Fruit fly (Drosophila melanogaster): ENCODE measurements around the gene CG18404.
A peak's percentile ranks its signal among the peaks of the same experiment; 100 is the strongest.

CG18404 gene

DNA sequence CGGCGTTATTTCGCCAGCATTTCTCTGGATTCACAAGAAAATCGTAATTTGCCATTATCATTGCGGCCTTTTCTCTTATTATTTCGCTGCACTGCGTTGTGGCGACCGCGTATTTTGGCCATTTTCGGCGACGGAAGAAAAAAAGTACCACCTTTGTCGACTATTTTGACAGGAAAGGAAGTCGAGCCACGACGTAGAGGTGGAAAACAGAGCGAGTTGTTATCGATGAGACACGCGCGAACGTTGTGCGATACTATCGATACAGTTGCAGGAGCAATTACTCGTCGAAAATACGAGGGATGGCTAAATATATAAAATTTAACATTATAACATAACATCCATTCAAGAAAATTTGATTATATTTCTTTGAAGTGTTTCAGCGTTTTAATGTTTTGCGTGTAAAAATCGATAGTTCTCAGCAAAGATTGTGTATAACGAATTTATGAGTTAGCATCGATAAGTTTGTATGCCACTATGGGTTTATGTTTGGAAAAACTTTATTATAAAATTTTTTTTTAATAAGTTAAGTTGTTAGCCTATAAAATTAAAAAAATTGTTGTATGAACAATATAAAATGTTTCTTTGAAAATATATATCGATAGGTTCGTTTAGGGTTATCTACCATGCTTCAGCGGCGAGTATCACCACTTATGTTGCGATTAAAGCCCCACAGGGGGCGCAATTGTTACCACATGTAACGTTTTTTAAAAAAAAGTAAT is 44.1 kb upstream of the CG18404 start, which contains the start of gene RpS7:
TSS of gene RpS7 (minus strand) at position 255 of the 719 bp plus-strand sequence.
- TF ChIP-seq Ptx1 (GFP tag; IDR thresholded peaks at IDR 0.05) (peak; percentile 56), psq (GFP tag; optimal IDR thresholded peaks at IDR 0.05) (no peak), lilli (GFP tag; optimal IDR thresholded peaks at IDR 0.05) (peak; percentile 47), klu (GFP tag; IDR thresholded peaks at IDR 0.05) (no peak), Opbp (GFP tag; IDR thresholded peaks at IDR 0.05; ENCODE audit: partially characterized antibody) (peak; percentile 95), nerfin-2 (GFP tag; IDR thresholded peaks at IDR 0.05; ENCODE audit: partially characterized antibody) (peak; percentile 95), CG4820 (GFP tag; optimal IDR thresholded peaks at IDR 0.05) (no peak), z (GFP tag; IDR thresholded peaks at IDR 0.05) (peak; percentile 63; the same call in 2 of the 3 replicates), ttk (GFP tag; IDR thresholded peaks at IDR 0.05) (peak; percentile 58; the same call in 1 of the 2 replicates), tx (GFP tag; optimal IDR thresholded peaks at IDR 0.05) (peak; percentile 15), CG11247 (GFP tag; IDR thresholded peaks at IDR 0.05) (peak; percentile 82), caup (GFP tag; optimal IDR thresholded peaks at IDR 0.05; ENCODE audit: severe bottlenecking) (peak; percentile 86), CG15269 (tag; optimal IDR thresholded peaks at IDR 0.05) (peak; percentile 75), CG34224 (GFP tag; IDR thresholded peaks at IDR 0.05; ENCODE audit: partially characterized antibody) (peak; percentile 97), CG32767 (GFP tag; IDR thresholded peaks at IDR 0.05) (0 out of 2 replicates have a peak, but pooled peaks have one; percentile 43), Bteb2 (GFP tag; optimal IDR thresholded peaks at IDR 0.05) (peak; percentile 21), emc (GFP tag; optimal IDR thresholded peaks at IDR 0.05) (peak; percentile 18), eve (GFP tag; optimal IDR thresholded peaks at IDR 0.05) (peak in 1 of 2 experiments; percentile 71), dan (GFP tag; IDR thresholded peaks at IDR 0.05) (no peak), en (GFP tag; optimal IDR thresholded peaks at IDR 0.05) (no peak), Bdp1 (GFP tag; optimal IDR thresholded peaks at IDR 0.05) (peak; percentile 53), dpn (GFP tag; optimal IDR thresholded peaks at IDR 0.05) (peak; percentile 26 to 27), dmrt11E (tag; optimal IDR thresholded peaks at IDR 0.05) (peak; percentile 45), ara (GFP tag; IDR thresholded peaks at IDR 0.05) (peak; percentile 61), ato (GFP tag; IDR thresholded peaks at IDR 0.05; ENCODE audit: partially characterized antibody) (peak; percentile 92), abd-A (tag; optimal IDR thresholded peaks at IDR 0.05) (no peak), nom (GFP tag; optimal IDR thresholded peaks at IDR 0.05) (peak; percentile 90), CG10209 (GFP tag; optimal IDR thresholded peaks at IDR 0.05) (peak; percentile 64), CG6689 (GFP tag; IDR thresholded peaks at IDR 0.05) (peak; percentile 69), CG8089 (GFP tag; optimal IDR thresholded peaks at IDR 0.05) (peak; percentile 27), fru (optimal IDR thresholded peaks at IDR 0.05) (no peak), CG6654 (GFP tag; optimal IDR thresholded peaks at IDR 0.05) (peak; percentile 39), CG3995 (GFP tag; optimal IDR thresholded peaks at IDR 0.05) (peak; percentile 36), Six4 (GFP tag; optimal IDR thresholded peaks at IDR 0.05) (peak; percentile 23), ro (GFP tag; IDR thresholded peaks at IDR 0.05) (no peak), crol (GFP tag; IDR thresholded peaks at IDR 0.05) (0 out of 2 replicates have a peak, but pooled peaks have one; percentile 24), CG1024 (GFP tag; IDR thresholded peaks at IDR 0.05) (peak; percentile 67), CG9437 (GFP tag; optimal IDR thresholded peaks at IDR 0.05) (peak; percentile 79), hb (GFP tag; IDR thresholded peaks at IDR 0.05; ENCODE audit: partially characterized antibody) (peak; percentile 98), ranshi (GFP tag; IDR thresholded peaks at IDR 0.05) (peak; percentile 80), bsh (GFP tag; optimal IDR thresholded peaks at IDR 0.05) (peak; percentile 48 to 65), Taf1 (GFP tag; IDR thresholded peaks at IDR 0.05) (no peak; the same call in 1 of the 2 replicates), CG2120 (GFP tag; optimal IDR thresholded peaks at IDR 0.05) (peak; percentile 54), PHDP (tag; optimal IDR thresholded peaks at IDR 0.05) (peak; percentile 75), CG7271 (tag; optimal IDR thresholded peaks at IDR 0.05) (peak; percentile 74), CG1233 (GFP tag; optimal IDR thresholded peaks at IDR 0.05) (peak; percentile 80), org-1 (GFP tag; optimal IDR thresholded peaks at IDR 0.05) (peak; percentile 65), B-H2 (GFP tag; optimal IDR thresholded peaks at IDR 0.05) (peak; percentile 76), btn (GFP tag; optimal IDR thresholded peaks at IDR 0.05) (peak; percentile 28)

Measured in whole organism, embryonic.